Fruit fly (Drosophila melanogaster) whole organism, embryonic: ENCODE measurements around the gene CG11920.
"Not testable (repeated sequence)": the region's sequence is repeated elsewhere in the genome, so short reads cannot be mapped to it uniquely, and the experiment has no call there.

Experiments
- Aef1 ChIP-seq: fragments of 200-800 bp; sonication (Bioruptor generic); IDR thresholded peaks from 3 replicates; pipeline ENCODE4 v1.3.6; 2022; ENCODE audit warnings: missing biosample characterization, missing genetic modification characterization
- CG5245 ChIP-seq: fragments of 200-800 bp; sonication (Bioruptor generic); optimal IDR thresholded peaks from 3 replicates; lab custom pipeline; 2016; ENCODE audit warnings: missing biosample characterization, missing genetic modification characterization
- CG7987 ChIP-seq: fragments of 200-800 bp; sonication (Bioruptor generic); optimal IDR thresholded peaks from 2 replicates; lab custom pipeline; 2018; ENCODE audit warnings: missing biosample characterization, mild to moderate bottlenecking, missing genetic modification characterization, moderate library complexity
- CkIIα-i1 ChIP-seq: fragments of 200-800 bp; sonication (Bioruptor generic); IDR thresholded peaks from 2 replicates; pipeline ENCODE4 v1.3.6; 2022; ENCODE audit warnings: missing biosample characterization, missing genetic modification characterization
- E2f1 ChIP-seq: fragments of 200-800 bp; sonication (Bioruptor generic); IDR thresholded peaks from 2 replicates; pipeline ENCODE4 v1.3.6; 2022; ENCODE audit warnings: missing biosample characterization, missing genetic modification characterization
- Hmr ChIP-seq: fragments of 200-800 bp; sonication (Bioruptor generic); optimal IDR thresholded peaks from 3 replicates; lab custom pipeline; 2017; ENCODE audit warnings: mild to moderate bottlenecking, missing biosample characterization, missing genetic modification reagents, missing genetic modification characterization
- Opbp ChIP-seq: fragments of 200-800 bp; sonication (Bioruptor generic); IDR thresholded peaks from 3 replicates; pipeline ENCODE4 v1.3.6; 2022; ENCODE audit warnings: missing biosample characterization, missing genetic modification characterization; ENCODE audit not compliant: partially characterized antibody
- klu ChIP-seq: fragments of 200-800 bp; sonication (Bioruptor generic); IDR thresholded peaks from 2 replicates; pipeline ENCODE4 v1.3.6; 2022; ENCODE audit warnings: missing biosample characterization, missing genetic modification characterization
- mld ChIP-seq: fragments of 200-800 bp; sonication (Bioruptor generic); IDR thresholded peaks from 3 replicates; pipeline ENCODE4 v1.3.6; 2022; ENCODE audit warnings: missing biosample characterization, missing genetic modification characterization; ENCODE audit not compliant: partially characterized antibody
- nom ChIP-seq: fragments of 200-800 bp; sonication (Bioruptor generic); optimal IDR thresholded peaks from 2 replicates; lab custom pipeline; 2017; ENCODE audit warnings: missing biosample characterization, missing genetic modification characterization, mild to moderate bottlenecking, moderate library complexity, missing genetic modification reagents
- sc ChIP-seq, 3 experiments: fragments of >200 bp in 2 of 3; fragments of 200-800 bp in 1 of 3; sonication (Bioruptor generic) in 1 of 3; optimal IDR thresholded peaks; 2 replicates in 2 of 3; 3 replicates in 1 of 3; lab custom pipeline; 2017; ENCODE audit warnings: mild to moderate bottlenecking in 1 of 3, missing biosample characterization in 1 of 3, missing genetic modification characterization in 1 of 3, missing genetic modification reagents in 1 of 3

Gene CG11920

DNA sequence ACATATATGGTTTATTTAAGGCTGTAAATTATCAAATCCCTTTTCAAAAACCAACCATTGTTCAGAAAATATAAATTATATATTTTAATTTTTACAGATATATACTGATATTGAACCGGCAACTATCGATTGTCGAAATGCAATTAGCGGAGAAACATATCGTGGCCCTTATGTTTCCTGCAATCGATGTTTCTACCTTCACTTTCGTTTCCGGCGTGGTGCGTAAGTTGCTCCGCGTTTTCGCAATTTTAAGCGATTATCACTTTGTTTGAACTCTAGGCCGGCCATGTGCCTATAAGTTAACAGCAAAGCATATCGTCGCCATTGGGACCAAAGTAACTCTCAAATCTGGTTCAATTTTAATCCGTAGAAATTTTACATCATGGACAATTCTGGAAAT, 48.6 kb downstream of the CG11920 start, which contains the start of gene vig2 (continued):
- TF ChIP-seq Hmr (GFP tag; lab: Kevin White, UChicago) (peak; percentile 60), Opbp (GFP tag; lab: Robert Waterston, UW) (peak; percentile 95), Aef1 (GFP tag; lab: Robert Waterston, UW) (peak; percentile 65; the same call in 2 of the 3 replicates), sc (GFP tag; optimal IDR thresholded peaks at IDR 0.05; lab: Kevin White, UChicago) (peak; percentile 3), E2f1 (peak; percentile 67), nom (GFP tag; lab: Kevin White, UChicago) (peak; percentile 26), klu (0 out of 2 replicates have a peak, but pooled peaks have one; percentile 38), CkIIα-i1 (GFP tag; lab: Robert Waterston, UW) (peak; percentile 5; the same call in 1 of the 2 replicates), mld (GFP tag; lab: Robert Waterston, UW) (peak; percentile 91), CG7987 (GFP tag; lab: Kevin White, UChicago) (peak; percentile 61), CG5245 (GFP tag; lab: Kevin White, UChicago) (peak; percentile 32)
- TF ChIP-seq sc (optimal IDR thresholded peaks at IDR 0.05; lab: Kevin White, UChicago): not testable (repeated sequence)
